Fruit fly (Drosophila melanogaster): Measurements from ENCODE around the gene Trax.

dm6 chr3R:15345198-15346017 is 16.1 kb upstream of the Trax start:
- TF ChIP-seq CG8478 (optimal IDR thresholded peaks at IDR 0.05) (no peak), CTCF (optimal IDR thresholded peaks at IDR 0.05) (no peak)

Measured in S2 (cell line).